Worm (Caenorhabditis elegans) whole organism, L4/young adult: ENCODE results near the gene F59A1.6.

Source experiments
- W03F9.2 ChIP-seq: fragments of 150-350 bp; optimal IDR thresholded peaks from 2 replicates; lab custom pipeline; 2014; ENCODE audit warnings: missing biosample characterization, missing genetic modification characterization
- dao-5 ChIP-seq: sonication (generic microtip); optimal IDR thresholded peaks from 2 replicates; lab custom pipeline; 2016; ENCODE audit warnings: missing genotype, missing genetic modification characterization, moderate library complexity, missing compliant biosample characterization
- him-1 ChIP-seq: sonication (generic microtip); optimal IDR thresholded peaks from 2 replicates; lab custom pipeline; 2016; ENCODE audit warnings: missing genotype, missing genetic modification reagents, missing genetic modification characterization, missing compliant biosample characterization

DNA sequence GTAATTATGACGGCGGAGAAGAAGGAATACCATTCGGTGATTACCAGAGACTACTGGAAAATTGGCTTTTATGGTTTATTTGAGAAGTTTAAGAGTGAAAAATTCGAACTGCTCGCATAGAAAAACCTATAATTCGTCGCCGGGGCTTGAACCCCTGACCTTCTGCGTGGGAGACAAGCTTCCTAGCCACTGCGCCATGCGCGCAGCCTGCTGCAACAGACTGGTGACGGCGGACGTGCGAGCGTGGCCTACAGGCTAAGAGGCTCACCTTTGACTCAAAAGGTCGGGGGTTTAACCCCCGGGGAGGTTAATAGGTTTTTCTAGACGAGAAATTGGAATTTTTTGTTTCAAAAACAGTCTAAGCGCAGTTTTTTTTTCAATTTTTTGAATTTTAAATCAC, 20.6 kb upstream of the F59A1.6 start:
- no peak for TF ChIP-seq W03F9.2 (tag; lab: Kevin White, UChicago)
- TF ChIP-seq dao-5 (tag; lab: Kevin White, UChicago), result no peak
- TF ChIP-seq him-1 (tag; lab: Kevin White, UChicago), result no peak
